Fruit fly (Drosophila melanogaster) whole organism, embryonic: Measurements from ENCODE around the gene Mocs2B.
"Not testable (repeated sequence)": the region's sequence is repeated elsewhere in the genome, so short reads cannot be mapped to it uniquely, and the experiment has no call there.

ENCODE experiments used
- Asciz ChIP-seq: fragments of 200-800 bp; sonication (Bioruptor generic); optimal IDR thresholded peaks from 2 replicates; lab custom pipeline; 2017; ENCODE audit warnings: missing biosample characterization, mild to moderate bottlenecking, missing genetic modification characterization, missing genetic modification reagents
- B-H2 ChIP-seq: fragments of 200-800 bp; sonication (Bioruptor generic); optimal IDR thresholded peaks from 2 replicates; lab custom pipeline; 2018; ENCODE audit warnings: missing biosample characterization, mild to moderate bottlenecking, missing genetic modification characterization
- CG10267 ChIP-seq: fragments of 200-800 bp; sonication (Bioruptor generic); optimal IDR thresholded peaks from 2 replicates; lab custom pipeline; 2018; ENCODE audit warnings: missing biosample characterization, mild to moderate bottlenecking, missing genetic modification characterization, moderate library complexity
- CG10543 ChIP-seq: fragments of 200-800 bp; sonication (Bioruptor generic); optimal IDR thresholded peaks from 3 replicates; lab custom pipeline; 2017; ENCODE audit warnings: missing biosample characterization, mild to moderate bottlenecking, missing genetic modification characterization, moderate library complexity
- CG10654 ChIP-seq: fragments of 200-800 bp; sonication (Bioruptor generic); optimal IDR thresholded peaks from 2 replicates; lab custom pipeline; 2016; ENCODE audit warnings: missing biosample characterization, missing genetic modification characterization
- CG11247 ChIP-seq: fragments of 200-800 bp; sonication (Bioruptor generic); IDR thresholded peaks from 2 replicates; pipeline ENCODE4 v1.3.6; 2022; ENCODE audit warnings: missing biosample characterization, missing genetic modification characterization
- CG12659 ChIP-seq: fragments of 200-800 bp; sonication (Bioruptor generic); optimal IDR thresholded peaks from 3 replicates; lab custom pipeline; 2017; ENCODE audit warnings: mild to moderate bottlenecking, missing biosample characterization, missing genetic modification reagents, missing genetic modification characterization
- CG13287 ChIP-seq: fragments of 200-800 bp; sonication (Bioruptor generic); IDR thresholded peaks from 2 replicates; pipeline ENCODE4 v1.3.6; 2022; ENCODE audit warnings: missing biosample characterization, missing genetic modification characterization; ENCODE audit not compliant: partially characterized antibody
- CG14014 ChIP-seq: fragments of 200-800 bp; sonication (Bioruptor generic); IDR thresholded peaks from 2 replicates; pipeline ENCODE4 v1.3.6; 2022; ENCODE audit warnings: missing biosample characterization, missing genetic modification characterization
- CG16815 ChIP-seq: fragments of 200-800 bp; sonication (Bioruptor generic); optimal IDR thresholded peaks from 3 replicates; lab custom pipeline; 2017; ENCODE audit warnings: missing biosample characterization, mild to moderate bottlenecking, missing genetic modification characterization
- CG17385 ChIP-seq: fragments of 200-800 bp; sonication (Bioruptor generic); optimal IDR thresholded peaks from 3 replicates; lab custom pipeline; 2018; ENCODE audit warnings: missing biosample characterization, mild to moderate bottlenecking, missing genetic modification characterization
- CG30431 ChIP-seq: fragments of 200-800 bp; sonication (Bioruptor generic); optimal IDR thresholded peaks from 2 replicates; lab custom pipeline; 2017; ENCODE audit warnings: missing biosample characterization, missing genetic modification characterization
- CG32767 ChIP-seq: fragments of 200-800 bp; sonication (Bioruptor generic); IDR thresholded peaks from 2 replicates; pipeline ENCODE4 v1.3.6; 2022; ENCODE audit warnings: missing biosample characterization, missing genetic modification characterization
- CG3281 ChIP-seq: fragments of 200-800 bp; sonication (Bioruptor generic); optimal IDR thresholded peaks from 3 replicates; lab custom pipeline; 2017; ENCODE audit warnings: missing biosample characterization, mild to moderate bottlenecking, missing genetic modification characterization
- CG34224 ChIP-seq: fragments of 200-800 bp; sonication (Bioruptor generic); IDR thresholded peaks from 3 replicates; pipeline ENCODE4 v1.3.6; 2022; ENCODE audit warnings: missing biosample characterization, missing genetic modification characterization; ENCODE audit not compliant: partially characterized antibody
- CG3847 ChIP-seq: fragments of 200-800 bp; sonication (Bioruptor generic); IDR thresholded peaks from 2 replicates; pipeline ENCODE4 v1.3.6; 2022; ENCODE audit warnings: missing biosample characterization, missing genetic modification characterization
- CG6175 ChIP-seq: fragments of 200-800 bp; sonication (Bioruptor generic); IDR thresholded peaks from 3 replicates; pipeline ENCODE4 v1.3.6; 2022; ENCODE audit warnings: missing biosample characterization, missing genetic modification characterization
- CG7271 ChIP-seq: fragments of 200-800 bp; sonication (Bioruptor generic); optimal IDR thresholded peaks from 2 replicates; lab custom pipeline; 2018; ENCODE audit warnings: missing biosample characterization, mild to moderate bottlenecking, missing genetic modification characterization, moderate library complexity
- CG7372 ChIP-seq: fragments of 200-800 bp; sonication (Bioruptor generic); IDR thresholded peaks from 2 replicates; pipeline ENCODE4 v1.3.6; 2022; ENCODE audit warnings: missing biosample characterization, missing genetic modification characterization
- CoRest ChIP-seq: fragments of 200-800 bp; sonication (Bioruptor generic); optimal IDR thresholded peaks from 3 replicates; lab custom pipeline; 2018; ENCODE audit warnings: missing biosample characterization, mild to moderate bottlenecking, missing genetic modification characterization, moderate library complexity
- E2f1 ChIP-seq: fragments of 200-800 bp; sonication (Bioruptor generic); IDR thresholded peaks from 2 replicates; pipeline ENCODE4 v1.3.6; 2022; ENCODE audit warnings: missing biosample characterization, missing genetic modification characterization
- HHEX ChIP-seq: fragments of 200-800 bp; sonication (Bioruptor generic); optimal IDR thresholded peaks from 3 replicates; lab custom pipeline; 2017; ENCODE audit warnings: missing biosample characterization, mild to moderate bottlenecking, missing genetic modification characterization, missing genetic modification reagents
- Hmr ChIP-seq: fragments of 200-800 bp; sonication (Bioruptor generic); optimal IDR thresholded peaks from 3 replicates; lab custom pipeline; 2017; ENCODE audit warnings: mild to moderate bottlenecking, missing biosample characterization, missing genetic modification reagents, missing genetic modification characterization
- Mrtf ChIP-seq: fragments of 200-800 bp; sonication (Bioruptor generic); IDR thresholded peaks from 3 replicates; pipeline ENCODE4 v1.3.6; 2022; ENCODE audit warnings: missing biosample characterization, missing genetic modification characterization
- Oaz ChIP-seq: fragments of 200-800 bp; sonication (Bioruptor generic); IDR thresholded peaks from 2 replicates; pipeline ENCODE4 v1.3.6; 2022; ENCODE audit warnings: missing biosample characterization, missing genetic modification characterization
- Sry-δ ChIP-seq: fragments of 200-800 bp; sonication (Bioruptor generic); optimal IDR thresholded peaks from 2 replicates; lab custom pipeline; 2016; ENCODE audit warnings: missing biosample characterization, missing genetic modification characterization
- Usf ChIP-seq: fragments of 200-800 bp; sonication (Bioruptor generic); optimal IDR thresholded peaks from 2 replicates; lab custom pipeline; 2017; ENCODE audit warnings: missing genotype, missing biosample characterization, missing genetic modification characterization
- YL-1 ChIP-seq: fragments of 200-800 bp; sonication (Bioruptor generic); optimal IDR thresholded peaks from 3 replicates; lab custom pipeline; 2017; ENCODE audit warnings: missing biosample characterization, mild to moderate bottlenecking, missing genetic modification characterization
- ac ChIP-seq: fragments of 200-800 bp; sonication (Bioruptor generic); optimal IDR thresholded peaks from 3 replicates; lab custom pipeline; 2017; ENCODE audit warnings: missing biosample characterization, mild to moderate bottlenecking, missing genetic modification characterization
- ara ChIP-seq: fragments of 200-800 bp; sonication (Bioruptor generic); IDR thresholded peaks from 2 replicates; pipeline ENCODE4 v1.3.6; 2022; ENCODE audit warnings: missing biosample characterization, missing genetic modification characterization
- bcd ChIP-seq: fragments of 200-800 bp; sonication (Bioruptor generic); optimal IDR thresholded peaks from 2 replicates; lab custom pipeline; 2017; ENCODE audit warnings: missing biosample characterization, mild to moderate bottlenecking, missing genetic modification characterization
- chinmo ChIP-seq: fragments of 200-800 bp; sonication (Bioruptor generic); IDR thresholded peaks from 4 replicates; pipeline ENCODE4 v1.3.6; 2022; ENCODE audit warnings: missing biosample characterization, missing genetic modification characterization; ENCODE audit not compliant: partially characterized antibody
- exex ChIP-seq: fragments of 200-800 bp; sonication (Bioruptor generic); optimal IDR thresholded peaks from 4 replicates; lab custom pipeline; 2018; ENCODE audit warnings: missing biosample characterization, mild to moderate bottlenecking, missing genetic modification characterization, moderate library complexity
- fd3F ChIP-seq: fragments of 200-800 bp; sonication (Bioruptor generic); optimal IDR thresholded peaks from 2 replicates; lab custom pipeline; 2018; ENCODE audit warnings: missing biosample characterization, mild to moderate bottlenecking, missing genetic modification characterization, moderate library complexity
- inv ChIP-seq: fragments of 200-800 bp; sonication (Bioruptor generic); IDR thresholded peaks from 2 replicates; pipeline ENCODE4 v1.3.6; 2022; ENCODE audit warnings: missing biosample characterization, missing genetic modification characterization; ENCODE audit not compliant: partially characterized antibody
- knrl ChIP-seq: fragments of 200-800 bp; sonication (Bioruptor generic); IDR thresholded peaks from 3 replicates; pipeline ENCODE4 v1.3.6; 2022; ENCODE audit warnings: missing biosample characterization, missing genetic modification characterization; ENCODE audit not compliant: partially characterized antibody
- lola ChIP-seq, 3 experiments: fragments of >200 bp in 2 of 3; fragments of 200-800 bp in 1 of 3; sonication (Bioruptor generic) in 1 of 3; optimal IDR thresholded peaks; 2 replicates each; lab custom pipeline; 2017 to 2019; ENCODE audit warnings: missing biosample characterization in 3 of 3, missing genetic modification characterization in 3 of 3, mild to moderate bottlenecking in 1 of 3, moderate library complexity in 1 of 3
- phol ChIP-seq: fragments of 200-800 bp; sonication (Bioruptor generic); optimal IDR thresholded peaks from 3 replicates; lab custom pipeline; 2018; ENCODE audit warnings: missing biosample characterization, mild to moderate bottlenecking, missing genetic modification characterization, moderate library complexity
- prd ChIP-seq, 3 experiments: fragments of >200 bp in 2 of 3; fragments of 200-800 bp in 1 of 3; sonication (Bioruptor generic) in 1 of 3; optimal IDR thresholded peaks in 2 of 3; IDR thresholded peaks in 1 of 3; 2 replicates in 2 of 3; 3 replicates in 1 of 3; pipeline versions ENCODE4 v1.3.6 to Lab custom; 2017 to 2022; ENCODE audit warnings: missing biosample characterization in 1 of 3, missing genetic modification characterization in 1 of 3
- row ChIP-seq: fragments of 200-800 bp; sonication (Bioruptor generic); IDR thresholded peaks from 3 replicates; pipeline ENCODE4 v1.3.6; 2022; ENCODE audit warnings: missing biosample characterization, missing genetic modification characterization
- schlank ChIP-seq: fragments of 200-800 bp; sonication (Bioruptor generic); optimal IDR thresholded peaks from 2 replicates; lab custom pipeline; 2018; ENCODE audit warnings: missing biosample characterization, mild to moderate bottlenecking, missing genetic modification characterization
- sens-2 ChIP-seq: fragments of 200-800 bp; sonication (Bioruptor generic); IDR thresholded peaks from 2 replicates; pipeline ENCODE4 v1.3.6; 2022; ENCODE audit warnings: missing biosample characterization, missing genetic modification characterization
- seq ChIP-seq: fragments of 200-800 bp; sonication (Bioruptor generic); IDR thresholded peaks from 2 replicates; pipeline ENCODE4 v1.3.6; 2022; ENCODE audit warnings: missing biosample characterization, missing genetic modification characterization
- tio ChIP-seq: fragments of 200-800 bp; sonication (Bioruptor generic); optimal IDR thresholded peaks from 2 replicates; lab custom pipeline; 2017; ENCODE audit warnings: missing biosample characterization, missing genetic modification characterization, inconsistent platforms
- unpg ChIP-seq: fragments of 200-800 bp; sonication (Bioruptor generic); optimal IDR thresholded peaks from 3 replicates; lab custom pipeline; 2018; ENCODE audit warnings: missing biosample characterization, mild to moderate bottlenecking, missing genetic modification characterization, moderate library complexity
- vnd ChIP-seq: fragments of 200-800 bp; sonication (Bioruptor generic); IDR thresholded peaks from 3 replicates; pipeline ENCODE4 v1.3.6; 2022; ENCODE audit warnings: missing biosample characterization, missing genetic modification characterization; ENCODE audit not compliant: partially characterized antibody
- zen2 ChIP-seq: fragments of 200-800 bp; sonication (Bioruptor generic); IDR thresholded peaks from 3 replicates; pipeline ENCODE4 v1.3.6; 2022; ENCODE audit warnings: missing biosample characterization, missing genetic modification characterization; ENCODE audit not compliant: partially characterized antibody

The Mocs2B gene

dm6 chr3R:25123262-25123661, 3.9 kb downstream of the Mocs2B start, which contains the start of gene vig2 (continued):
- TF ChIP-seq knrl (GFP tag; lab: Robert Waterston, UW) (peak; percentile 89), inv (GFP tag; lab: Robert Waterston, UW) (peak; percentile 87), B-H2 (peak; percentile 3), schlank (tag; lab: Kevin White, UChicago) (peak; percentile 46), CG30431 (GFP tag; lab: Kevin White, UChicago) (peak; percentile 39), ac (GFP tag; lab: Kevin White, UChicago) (peak; percentile 2), YL-1 (peak; percentile 36), Sry-δ (GFP tag; lab: Kevin White, UChicago) (peak; percentile 56), vnd (GFP tag; lab: Robert Waterston, UW) (peak; percentile 85), CG7271 (tag; lab: Kevin White, UChicago) (peak; percentile 75), zen2 (GFP tag; lab: Robert Waterston, UW) (peak; percentile 77; the same call in 2 of the 3 replicates), fd3F (GFP tag; lab: Kevin White, UChicago) (peak; percentile 57), CG14014 (GFP tag; lab: Robert Waterston, UW) (peak; percentile 75; the same call in 1 of the 2 replicates), seq (GFP tag; lab: Robert Waterston, UW) (0 out of 2 replicates have a peak, but pooled peaks have one; percentile 32), CG6175 (GFP tag; lab: Robert Waterston, UW) (peak; percentile 71; the same call in 1 of the 3 replicates), Hmr (GFP tag; lab: Kevin White, UChicago) (peak; percentile 60), CG7372 (GFP tag; lab: Robert Waterston, UW) (peak; percentile 63; the same call in 1 of the 2 replicates), ara (peak; percentile 73), CG12659 (GFP tag; lab: Kevin White, UChicago) (peak; percentile 44), CG16815 (GFP tag; lab: Kevin White, UChicago) (peak; percentile 7), unpg (GFP tag; lab: Kevin White, UChicago) (peak; percentile 12), CG10654 (GFP tag; lab: Kevin White, UChicago) (peak; percentile 28), lola (GFP tag; optimal IDR thresholded peaks at IDR 0.05; lab: Kevin White, UChicago) (peak in 1 of 3 experiments; percentile 6), chinmo (GFP tag; lab: Robert Waterston, UW) (peak; percentile 81; the same call in 2 of the 4 replicates), CG10267 (tag; lab: Kevin White, UChicago) (peak; percentile 0), CG3847 (GFP tag; lab: Robert Waterston, UW) (peak; percentile 71), CG34224 (peak; percentile 64; the same call in 2 of the 3 replicates), Usf (peak; percentile 39), Oaz (GFP tag; lab: Robert Waterston, UW) (peak; percentile 70), HHEX (GFP tag; lab: Kevin White, UChicago) (peak; percentile 71), CoRest (tag; lab: Kevin White, UChicago) (peak; percentile 38), Asciz (GFP tag; lab: Kevin White, UChicago) (peak; percentile 48), bcd (GFP tag; lab: Kevin White, UChicago) (peak; percentile 72), CG10543 (peak; percentile 5), Mrtf (peak; percentile 49; the same call in 1 of the 3 replicates), CG13287 (peak; percentile 72), tio (GFP tag; lab: Kevin White, UChicago) (peak; percentile 1), E2f1 (peak; percentile 67), exex (tag; lab: Kevin White, UChicago) (peak; percentile 10), CG3281 (GFP tag; lab: Kevin White, UChicago) (peak; percentile 62), sens-2 (GFP tag; lab: Robert Waterston, UW) (peak; percentile 79; the same call in 1 of the 2 replicates), CG17385 (GFP tag; lab: Kevin White, UChicago) (peak; percentile 60), CG11247 (GFP tag; lab: Robert Waterston, UW) (peak; percentile 81), prd (GFP tag; IDR thresholded peaks at IDR 0.05; lab: Robert Waterston, UW) (0 out of 3 replicates have a peak, but pooled peaks have one; percentile 39), phol (tag; lab: Kevin White, UChicago) (peak; percentile 39), CG32767 (GFP tag; lab: Robert Waterston, UW) (0 out of 2 replicates have a peak, but pooled peaks have one; percentile 42), row (GFP tag; lab: Robert Waterston, UW) (peak; percentile 70)
- TF ChIP-seq prd (optimal IDR thresholded peaks at IDR 0.05; lab: Kevin White, UChicago) = not testable (repeated sequence)
